Worm (Caenorhabditis elegans) whole organism, late embryonic: ENCODE data around the gene str-231.

ENCODE experiments used
- K09A11.1 ChIP-seq: sonication (generic microtip); optimal IDR thresholded peaks from 2 replicates; lab custom pipeline; 2017; ENCODE audit warnings: antibody characterized with exemption, mild to moderate bottlenecking, missing genetic modification characterization, missing compliant biosample characterization; ENCODE audit not compliant: insufficient read depth
- lin-11 ChIP-seq: fragments of 200-800 bp; sonication (Bioruptor generic); optimal IDR thresholded peaks from 2 replicates; lab custom pipeline; 2018; ENCODE audit warnings: mild to moderate bottlenecking, missing genetic modification characterization, missing compliant biosample characterization

- TF ChIP-seq lin-11 (tag; lab: Kevin White, UChicago) = no peak
- TF ChIP-seq K09A11.1 (tag; lab: Kevin White, UChicago) = no peak
These were observed 16.2 kb upstream of the str-231 start for ce11 chrV:16023559-16023958.
